Fruit fly (Drosophila melanogaster) whole organism, embryonic: Measurements from ENCODE around the gene ZnT77C.

Source experiments
- B-H1 ChIP-seq: fragments of 200-800 bp; sonication (Bioruptor generic); IDR thresholded peaks from 3 replicates; pipeline ENCODE4 v1.3.6; 2022; ENCODE audit warnings: missing biosample characterization, missing genetic modification characterization
- BEAF-32 ChIP-seq: fragments of 200-800 bp; sonication (Bioruptor generic); optimal IDR thresholded peaks from 3 replicates; lab custom pipeline; 2017; ENCODE audit warnings: missing biosample characterization, missing genetic modification characterization, mild to moderate bottlenecking, moderate library complexity, missing genetic modification reagents
- CG1024 ChIP-seq: fragments of 200-800 bp; sonication (Bioruptor generic); IDR thresholded peaks from 2 replicates; pipeline ENCODE4 v1.3.6; 2022; ENCODE audit warnings: missing biosample characterization, missing genetic modification characterization
- CG10267 ChIP-seq: fragments of 200-800 bp; sonication (Bioruptor generic); optimal IDR thresholded peaks from 2 replicates; lab custom pipeline; 2018; ENCODE audit warnings: missing biosample characterization, mild to moderate bottlenecking, missing genetic modification characterization, moderate library complexity
- CG10543 ChIP-seq: fragments of 200-800 bp; sonication (Bioruptor generic); optimal IDR thresholded peaks from 3 replicates; lab custom pipeline; 2017; ENCODE audit warnings: missing biosample characterization, mild to moderate bottlenecking, missing genetic modification characterization, moderate library complexity
- CG12659 ChIP-seq: fragments of 200-800 bp; sonication (Bioruptor generic); optimal IDR thresholded peaks from 3 replicates; lab custom pipeline; 2017; ENCODE audit warnings: mild to moderate bottlenecking, missing biosample characterization, missing genetic modification reagents, missing genetic modification characterization
- CG14050 ChIP-seq: fragments of 200-800 bp; sonication (Bioruptor generic); IDR thresholded peaks from 3 replicates; pipeline ENCODE4 v1.3.6; 2022; ENCODE audit warnings: missing biosample characterization, missing genetic modification characterization
- CG16815 ChIP-seq: fragments of 200-800 bp; sonication (Bioruptor generic); optimal IDR thresholded peaks from 3 replicates; lab custom pipeline; 2017; ENCODE audit warnings: missing biosample characterization, mild to moderate bottlenecking, missing genetic modification characterization
- CG31365 ChIP-seq: fragments of 200-800 bp; sonication (Bioruptor generic); optimal IDR thresholded peaks from 2 replicates; lab custom pipeline; 2018; ENCODE audit warnings: missing biosample characterization, mild to moderate bottlenecking, missing genetic modification characterization
- CG32532 ChIP-seq: fragments of 200-800 bp; sonication (Bioruptor generic); IDR thresholded peaks from 2 replicates; pipeline ENCODE4 v1.3.6; 2022; ENCODE audit warnings: missing biosample characterization, missing genetic modification characterization
- CG3726 ChIP-seq: fragments of 200-800 bp; sonication (Bioruptor generic); IDR thresholded peaks from 3 replicates; pipeline ENCODE4, ENCODE4 v1.3.6; 2022; ENCODE audit warnings: missing biosample characterization, missing genetic modification characterization
- CG3838 ChIP-seq: fragments of 200-800 bp; sonication (Bioruptor generic); optimal IDR thresholded peaks from 3 replicates; lab custom pipeline; 2016; ENCODE audit warnings: missing biosample characterization, missing genetic modification characterization
- CG4820 ChIP-seq: fragments of 200-800 bp; sonication (Bioruptor generic); optimal IDR thresholded peaks from 3 replicates; lab custom pipeline; 2016; ENCODE audit warnings: missing biosample characterization, missing genetic modification characterization
- CG6272 ChIP-seq: fragments of 200-800 bp; sonication (Bioruptor generic); IDR thresholded peaks from 2 replicates; pipeline ENCODE4 v1.3.6; 2022; ENCODE audit warnings: missing biosample characterization, missing genetic modification characterization
- CG6813 ChIP-seq: fragments of 200-800 bp; sonication (Bioruptor generic); optimal IDR thresholded peaks from 2 replicates; lab custom pipeline; 2017; ENCODE audit warnings: missing biosample characterization, missing genetic modification characterization, mild to moderate bottlenecking, moderate library complexity, missing genetic modification reagents
- CG8765 ChIP-seq: fragments of 200-800 bp; sonication (Bioruptor generic); IDR thresholded peaks from 2 replicates; pipeline ENCODE4 v1.3.6; 2022; ENCODE audit warnings: missing biosample characterization, missing genetic modification characterization
- CTCF ChIP-seq: fragments of 200-800 bp; sonication (Bioruptor generic); optimal IDR thresholded peaks from 2 replicates; lab custom pipeline; 2017; ENCODE audit warnings: missing biosample characterization, mild to moderate bottlenecking, missing genetic modification characterization, moderate library complexity
- CkIIα-i1 ChIP-seq: fragments of 200-800 bp; sonication (Bioruptor generic); IDR thresholded peaks from 2 replicates; pipeline ENCODE4 v1.3.6; 2022; ENCODE audit warnings: missing biosample characterization, missing genetic modification characterization
- Dll ChIP-seq: fragments of 200-800 bp; sonication (Bioruptor generic); IDR thresholded peaks from 4 replicates; pipeline ENCODE4 v1.3.6; 2022; ENCODE audit warnings: missing biosample characterization, missing genetic modification characterization; ENCODE audit not compliant: partially characterized antibody
- Mrtf ChIP-seq: fragments of 200-800 bp; sonication (Bioruptor generic); IDR thresholded peaks from 3 replicates; pipeline ENCODE4 v1.3.6; 2022; ENCODE audit warnings: missing biosample characterization, missing genetic modification characterization
- NC2β ChIP-seq: fragments of 200-800 bp; sonication (Bioruptor generic); optimal IDR thresholded peaks from 2 replicates; lab custom pipeline; 2016; ENCODE audit warnings: missing biosample characterization, missing genetic modification characterization
- Nf-YB ChIP-seq: fragments of 200-800 bp; sonication (Bioruptor generic); optimal IDR thresholded peaks from 3 replicates; lab custom pipeline; 2019; ENCODE audit warnings: missing biosample characterization, mild to moderate bottlenecking, missing genetic modification characterization, moderate library complexity
- Ptx1 ChIP-seq: fragments of 200-800 bp; sonication (Bioruptor generic); IDR thresholded peaks from 2 replicates; pipeline ENCODE4 v1.3.6; 2022; ENCODE audit warnings: missing biosample characterization, missing genetic modification characterization
- Ravus ChIP-seq: fragments of 200-800 bp; sonication (Bioruptor generic); IDR thresholded peaks from 2 replicates; pipeline ENCODE4 v1.3.6; 2022; ENCODE audit warnings: missing biosample characterization, missing genetic modification characterization
- TFAM ChIP-seq: fragments of 200-800 bp; sonication (Bioruptor generic); optimal IDR thresholded peaks from 2 replicates; lab custom pipeline; 2017; ENCODE audit warnings: missing biosample characterization, missing genetic modification characterization, inconsistent platforms
- abd-A ChIP-seq: fragments of 200-800 bp; sonication (Bioruptor generic); optimal IDR thresholded peaks from 3 replicates; lab custom pipeline; 2019; ENCODE audit warnings: missing biosample characterization, mild to moderate bottlenecking, missing genetic modification characterization, moderate library complexity
- br ChIP-seq: fragments of >200 bp; optimal IDR thresholded peaks from 2 replicates; lab custom pipeline; 2017
- cas ChIP-seq: fragments of 200-800 bp; sonication (Bioruptor generic); IDR thresholded peaks from 2 replicates; pipeline ENCODE4 v1.3.6; 2022; ENCODE audit warnings: missing biosample characterization, missing genetic modification characterization
- caup ChIP-seq: fragments of 200-800 bp; sonication (Bioruptor generic); optimal IDR thresholded peaks from 3 replicates; lab custom pipeline; 2017; ENCODE audit warnings: missing biosample characterization, mild to moderate bottlenecking, missing genetic modification characterization, moderate library complexity; ENCODE audit not compliant: severe bottlenecking
- da ChIP-seq: fragments of 200-800 bp; sonication (Bioruptor generic); optimal IDR thresholded peaks from 2 replicates; lab custom pipeline; 2016; ENCODE audit warnings: missing biosample characterization, missing genetic modification characterization
- dmrt99B ChIP-seq: fragments of 200-800 bp; sonication (Bioruptor generic); optimal IDR thresholded peaks from 2 replicates; lab custom pipeline; 2018; ENCODE audit warnings: missing biosample characterization, mild to moderate bottlenecking, missing genetic modification characterization, moderate library complexity
- eyg ChIP-seq: fragments of 200-800 bp; sonication (Bioruptor generic); optimal IDR thresholded peaks from 3 replicates; lab custom pipeline; 2016; ENCODE audit warnings: missing biosample characterization, missing genetic modification characterization
- fru ChIP-seq: fragments of >200 bp; optimal IDR thresholded peaks from 2 replicates; lab custom pipeline; 2017
- gce ChIP-seq: fragments of 200-800 bp; sonication (Bioruptor generic); IDR thresholded peaks from 3 replicates; pipeline ENCODE4 v1.3.6; 2022; ENCODE audit warnings: missing biosample characterization, missing genetic modification characterization
- h ChIP-seq: fragments of >200 bp; optimal IDR thresholded peaks from 2 replicates; lab custom pipeline; 2017
- her ChIP-seq: fragments of 200-800 bp; sonication (Bioruptor generic); optimal IDR thresholded peaks from 2 replicates; lab custom pipeline; 2016; ENCODE audit warnings: missing biosample characterization, missing genetic modification characterization
- mam ChIP-seq: fragments of 200-800 bp; sonication (Bioruptor generic); optimal IDR thresholded peaks from 3 replicates; lab custom pipeline; 2016; ENCODE audit warnings: missing biosample characterization, missing genetic modification characterization
- mld ChIP-seq: fragments of 200-800 bp; sonication (Bioruptor generic); IDR thresholded peaks from 3 replicates; pipeline ENCODE4 v1.3.6; 2022; ENCODE audit warnings: missing biosample characterization, missing genetic modification characterization; ENCODE audit not compliant: partially characterized antibody
- nerfin-2 ChIP-seq: fragments of 200-800 bp; sonication (Bioruptor generic); IDR thresholded peaks from 2 replicates; pipeline ENCODE4 v1.3.6; 2022; ENCODE audit warnings: missing biosample characterization, missing genetic modification characterization; ENCODE audit not compliant: partially characterized antibody
- org-1 ChIP-seq: fragments of 200-800 bp; sonication (Bioruptor generic); optimal IDR thresholded peaks from 2 replicates; lab custom pipeline; 2017; ENCODE audit warnings: missing biosample characterization, missing genetic modification characterization
- row ChIP-seq: fragments of 200-800 bp; sonication (Bioruptor generic); IDR thresholded peaks from 3 replicates; pipeline ENCODE4 v1.3.6; 2022; ENCODE audit warnings: missing biosample characterization, missing genetic modification characterization
- scrt ChIP-seq: fragments of 200-800 bp; sonication (Bioruptor generic); optimal IDR thresholded peaks from 2 replicates; lab custom pipeline; 2018; ENCODE audit warnings: missing biosample characterization, mild to moderate bottlenecking, missing genetic modification characterization, moderate library complexity
- sd ChIP-seq: fragments of 200-800 bp; sonication (Bioruptor generic); optimal IDR thresholded peaks from 3 replicates; lab custom pipeline; 2018; ENCODE audit warnings: missing biosample characterization, mild to moderate bottlenecking, missing genetic modification characterization, moderate library complexity
- shn ChIP-seq: fragments of 200-800 bp; sonication (Bioruptor generic); optimal IDR thresholded peaks from 3 replicates; lab custom pipeline; 2016; ENCODE audit warnings: missing biosample characterization, missing genetic modification characterization
- slbo ChIP-seq: fragments of 200-800 bp; sonication (Bioruptor generic); IDR thresholded peaks from 2 replicates; pipeline ENCODE4 v1.3.6; 2022; ENCODE audit warnings: missing biosample characterization, missing genetic modification characterization
- sqz ChIP-seq: fragments of 200-800 bp; sonication (Bioruptor generic); optimal IDR thresholded peaks from 3 replicates; lab custom pipeline; 2018; ENCODE audit warnings: missing biosample characterization, mild to moderate bottlenecking, missing genetic modification characterization
- vfl ChIP-seq: fragments of 200-800 bp; sonication (Bioruptor generic); optimal IDR thresholded peaks from 2 replicates; lab custom pipeline; 2016; ENCODE audit warnings: missing biosample characterization, missing genetic modification characterization
- wek ChIP-seq: fragments of 200-800 bp; sonication (Bioruptor generic); optimal IDR thresholded peaks from 3 replicates; lab custom pipeline; 2018; ENCODE audit warnings: missing biosample characterization, mild to moderate bottlenecking, missing genetic modification characterization, moderate library complexity
- zen ChIP-seq: fragments of 200-800 bp; sonication (Bioruptor generic); optimal IDR thresholded peaks from 3 replicates; lab custom pipeline; 2018; ENCODE audit warnings: missing biosample characterization, mild to moderate bottlenecking, missing genetic modification characterization, moderate library complexity
- zen2 ChIP-seq: fragments of 200-800 bp; sonication (Bioruptor generic); IDR thresholded peaks from 3 replicates; pipeline ENCODE4 v1.3.6; 2022; ENCODE audit warnings: missing biosample characterization, missing genetic modification characterization; ENCODE audit not compliant: partially characterized antibody

ZnT77C gene

dm6 chr3L:20493417-20494261, 1.1 kb downstream of the ZnT77C start (continued):
- peak; percentile 69 for TF ChIP-seq CG10267
- no peak for TF ChIP-seq abd-A (tag; lab: Kevin White, UChicago)
- TF ChIP-seq da (GFP tag; lab: Kevin White, UChicago), result no peak
- peak; percentile 83 for TF ChIP-seq slbo
- peak; percentile 55; the same call in 1 of the 4 replicates for TF ChIP-seq Dll (GFP tag; lab: Robert Waterston, UW)
- no peak for TF ChIP-seq CG1024
- TF ChIP-seq eyg, result peak; percentile 39
- 0 out of 3 replicates have a peak, but pooled peaks have one; percentile 47 for TF ChIP-seq gce
- peak; percentile 6 for TF ChIP-seq wek
- TF ChIP-seq sqz (GFP tag; lab: Kevin White, UChicago), result no peak
- TF ChIP-seq shn (GFP tag; lab: Kevin White, UChicago), result peak; percentile 36
- TF ChIP-seq CTCF, result peak; percentile 40
- no peak for TF ChIP-seq CG3726
- TF ChIP-seq Ravus, result no peak
- TF ChIP-seq CG3838 (GFP tag; lab: Kevin White, UChicago), result peak; percentile 37
- peak; percentile 25; the same call in 1 of the 2 replicates for TF ChIP-seq CG8765 (GFP tag; lab: Robert Waterston, UW)
- TF ChIP-seq her (GFP tag; lab: Kevin White, UChicago), result peak; percentile 32
- peak; percentile 32 for TF ChIP-seq CG16815 (GFP tag; lab: Kevin White, UChicago)
- TF ChIP-seq NC2β (GFP tag; lab: Kevin White, UChicago), result no peak
- TF ChIP-seq Mrtf (GFP tag; lab: Robert Waterston, UW), result peak; percentile 64; the same call in 1 of the 3 replicates
- no peak for TF ChIP-seq zen2
- TF ChIP-seq B-H1 (GFP tag; lab: Robert Waterston, UW), result peak; percentile 73
- peak; percentile 64 for TF ChIP-seq scrt (GFP tag; lab: Kevin White, UChicago)
- no peak; the same call in 1 of the 2 replicates for TF ChIP-seq cas (GFP tag; lab: Robert Waterston, UW)
- TF ChIP-seq CkIIα-i1, result no peak
- TF ChIP-seq TFAM, result no peak
- TF ChIP-seq BEAF-32 (GFP tag; lab: Kevin White, UChicago), result no peak
- TF ChIP-seq CG31365 (tag; lab: Kevin White, UChicago), result peak; percentile 0
- no peak for TF ChIP-seq h (lab: Kevin White, UChicago)
- peak; percentile 41 for TF ChIP-seq vfl (GFP tag; lab: Kevin White, UChicago)
- TF ChIP-seq mld, result no peak
- TF ChIP-seq CG12659, result peak; percentile 69
- TF ChIP-seq CG6813 (GFP tag; lab: Kevin White, UChicago), result peak; percentile 57
- TF ChIP-seq CG4820, result peak; percentile 44
- no peak for TF ChIP-seq CG6272 (GFP tag; lab: Robert Waterston, UW)
- TF ChIP-seq row, result peak; percentile 91
- TF ChIP-seq CG10543 (GFP tag; lab: Kevin White, UChicago), result peak; percentile 15
- TF ChIP-seq br, result no peak
- peak; percentile 19 for TF ChIP-seq sd (tag; lab: Kevin White, UChicago)
- TF ChIP-seq fru (lab: Kevin White, UChicago), result no peak
- TF ChIP-seq dmrt99B, result peak; percentile 85
- peak; percentile 49 for TF ChIP-seq Nf-YB
- peak; percentile 58 for TF ChIP-seq org-1 (GFP tag; lab: Kevin White, UChicago)
- peak; percentile 18 for TF ChIP-seq zen
- peak; percentile 85 for TF ChIP-seq CG32532 (GFP tag; lab: Robert Waterston, UW)
- peak; percentile 55 for TF ChIP-seq mam (GFP tag; lab: Kevin White, UChicago)
- TF ChIP-seq Ptx1 (GFP tag; lab: Robert Waterston, UW), result peak; percentile 87
- peak; percentile 57 for TF ChIP-seq caup (GFP tag; lab: Kevin White, UChicago)
- peak; percentile 67 for TF ChIP-seq CG14050
- TF ChIP-seq nerfin-2, result no peak
